In genomic region chr2L:8229134-8229533, dm6 we compare ENCODE assay signal across 4 fruit fly cellular contexts.
A peak's percentile ranks its signal among the peaks of the same experiment; 100 is the strongest.
TF ChIP-seq lines count a peak whose summit lies in the region.

No protein-coding gene starts in this region.

- TF ChIP-seq CTCF in whole organism, embryonic (GFP tag; optimal IDR thresholded peaks at IDR 0.05; lab: Kevin White, UChicago): no peak

TF ChIP-seq in whole organism, adult, 20 proteins besides CTCF, POLR2A, EP300 and RAD21:
- TF ChIP-seq Hr96 (GFP tag; optimal IDR thresholded peaks at IDR 0.05; lab: Kevin White, UChicago) (no peak), CG33017 (tag; optimal IDR thresholded peaks at IDR 0.05; lab: Kevin White, UChicago) (no peak), CG1620 (GFP tag; optimal IDR thresholded peaks at IDR 0.05; lab: Kevin White, UChicago) (no peak), CG7045 (GFP tag; optimal IDR thresholded peaks at IDR 0.05; lab: Kevin White, UChicago) (peak; percentile 5), CG14711 (tag; optimal IDR thresholded peaks at IDR 0.05; lab: Kevin White, UChicago) (no peak), cic (GFP tag; optimal IDR thresholded peaks at IDR 0.05; lab: Kevin White, UChicago) (peak; percentile 75), tj (GFP tag; optimal IDR thresholded peaks at IDR 0.05; lab: Kevin White, UChicago) (no peak), cnc (optimal IDR thresholded peaks at IDR 0.05; lab: Kevin White, UChicago) (no peak), Mnt (GFP tag; optimal IDR thresholded peaks at IDR 0.05; lab: Kevin White, UChicago) (no peak), CG11617 (GFP tag; optimal IDR thresholded peaks at IDR 0.05; lab: Kevin White, UChicago) (no peak), bab1 (GFP tag; optimal IDR thresholded peaks at IDR 0.05; lab: Kevin White, UChicago) (no peak), pad (GFP tag; optimal IDR thresholded peaks at IDR 0.05; lab: Kevin White, UChicago) (no peak)

TF ChIP-seq in whole organism, embryonic, 481 proteins besides CTCF, POLR2A, EP300 and RAD21 (continues in another document):
- TF ChIP-seq CG17829 (tag; optimal IDR thresholded peaks at IDR 0.05; lab: Kevin White, UChicago) (no peak), otp (GFP tag; IDR thresholded peaks at IDR 0.05; lab: Robert Waterston, UW) (no peak), CG4328 (GFP tag; optimal IDR thresholded peaks at IDR 0.05; lab: Kevin White, UChicago) (no peak), Xbp1 (GFP tag; optimal IDR thresholded peaks at IDR 0.05; lab: Kevin White, UChicago) (no peak), bcd (GFP tag; optimal IDR thresholded peaks at IDR 0.05; lab: Kevin White, UChicago) (no peak), CG32532 (GFP tag; IDR thresholded peaks at IDR 0.05; lab: Robert Waterston, UW) (peak; percentile 26; the same call in 1 of the 2 replicates), CG4617 (GFP tag; optimal IDR thresholded peaks at IDR 0.05; lab: Kevin White, UChicago; ENCODE audit: borderline replicate concordance) (no peak), dysf (GFP tag; IDR thresholded peaks at IDR 0.05; lab: Robert Waterston, UW) (peak; percentile 5; the same call in 1 of the 3 replicates), en (GFP tag; optimal IDR thresholded peaks at IDR 0.05; lab: Kevin White, UChicago) (no peak), NFAT (GFP tag; IDR thresholded peaks at IDR 0.05; lab: Robert Waterston, UW) (no peak), Hmx (GFP tag; optimal IDR thresholded peaks at IDR 0.05; lab: Kevin White, UChicago) (no peak), Nf-YA (GFP tag; IDR thresholded peaks at IDR 0.05; lab: Robert Waterston, UW) (0 out of 2 replicates have a peak, but pooled peaks have one; percentile 15), sens (GFP tag; lab: Kevin White, UChicago) (peak; percentile 47), gt (GFP tag; IDR thresholded peaks at IDR 0.05; lab: Robert Waterston, UW) (no peak), Bgb (GFP tag; IDR thresholded peaks at IDR 0.05; lab: Robert Waterston, UW; ENCODE audit: partially characterized antibody) (no peak), CG43689 (GFP tag; IDR thresholded peaks at IDR 0.05; lab: Robert Waterston, UW) (no peak), fd64A (GFP tag; optimal IDR thresholded peaks at IDR 0.05; lab: Kevin White, UChicago) (peak; percentile 7), Rfx (GFP tag; IDR thresholded peaks at IDR 0.05; lab: Robert Waterston, UW) (0 out of 2 replicates have a peak, but pooled peaks have one; percentile 6), ac (GFP tag; optimal IDR thresholded peaks at IDR 0.05; lab: Kevin White, UChicago) (no peak), fu2 (GFP tag; optimal IDR thresholded peaks at IDR 0.05; lab: Kevin White, UChicago) (no peak), Nf-YC (tag; optimal IDR thresholded peaks at IDR 0.05; lab: Kevin White, UChicago) (no peak), CG31441 (GFP tag; IDR thresholded peaks at IDR 0.05; lab: Robert Waterston, UW) (no peak), CG14667 (GFP tag; IDR thresholded peaks at IDR 0.05; lab: Robert Waterston, UW) (no peak), CG16779 (GFP tag; IDR thresholded peaks at IDR 0.05; lab: Robert Waterston, UW) (no peak), CG11504 (tag; optimal IDR thresholded peaks at IDR 0.05; lab: Kevin White, UChicago) (no peak), bab2 (GFP tag; optimal IDR thresholded peaks at IDR 0.05; lab: Kevin White, UChicago) (peak; percentile 50), Drgx (GFP tag; IDR thresholded peaks at IDR 0.05; lab: Robert Waterston, UW) (peak; percentile 81)

TF ChIP-seq in whole organism, prepupa, 60 proteins besides CTCF, POLR2A, EP300 and RAD21 (continues in another document):
- TF ChIP-seq CG15336 (GFP tag; IDR thresholded peaks at IDR 0.05; lab: Robert Waterston, UW) (peak; percentile 68), achi (GFP tag; optimal IDR thresholded peaks at IDR 0.05; lab: Kevin White, UChicago) (no peak), Eip78C (GFP tag; lab: Kevin White, UChicago) (no peak), Hr38 (GFP tag; optimal IDR thresholded peaks at IDR 0.05; lab: Kevin White, UChicago) (no peak), CG8119 (GFP tag; IDR thresholded peaks at IDR 0.05; lab: Robert Waterston, UW) (peak; percentile 18; the same call in 2 of the 3 replicates), Blimp-1 (GFP tag; optimal IDR thresholded peaks at IDR 0.05; lab: Kevin White, UChicago) (no peak), esn (GFP tag; optimal IDR thresholded peaks at IDR 0.05; lab: Kevin White, UChicago) (no peak), CG16779 (tag; optimal IDR thresholded peaks at IDR 0.05; lab: Kevin White, UChicago) (peak; percentile 26), Hr4 (GFP tag; optimal IDR thresholded peaks at IDR 0.05; lab: Kevin White, UChicago) (peak; percentile 66), CG4318 (GFP tag; optimal IDR thresholded peaks at IDR 0.05; lab: Kevin White, UChicago) (peak; percentile 47), dsx (GFP tag; optimal IDR thresholded peaks at IDR 0.05; lab: Kevin White, UChicago; ENCODE audit: poor library complexity, severe bottlenecking) (peak; percentile 2), pdm3 (GFP tag; optimal IDR thresholded peaks at IDR 0.05; lab: Kevin White, UChicago) (no peak), CG6854 (GFP tag; optimal IDR thresholded peaks at IDR 0.05; lab: Kevin White, UChicago) (no peak), Ets96B (tag; optimal IDR thresholded peaks at IDR 0.05; lab: Kevin White, UChicago) (no peak), CG6163 (GFP tag; IDR thresholded peaks at IDR 0.05; lab: Robert Waterston, UW) (peak; percentile 75), fd59A (GFP tag; optimal IDR thresholded peaks at IDR 0.05; lab: Kevin White, UChicago) (no peak), CG1621 (tag; optimal IDR thresholded peaks at IDR 0.05; lab: Kevin White, UChicago) (no peak), CG34406 (GFP tag; optimal IDR thresholded peaks at IDR 0.05; lab: Kevin White, UChicago) (no peak), Gug (GFP tag; IDR thresholded peaks at IDR 0.05; lab: Robert Waterston, UW) (peak; percentile 72), CG8632 (GFP tag; optimal IDR thresholded peaks at IDR 0.05; lab: Kevin White, UChicago) (no peak), Eip93F (GFP tag; optimal IDR thresholded peaks at IDR 0.05; lab: Kevin White, UChicago) (no peak), topi (GFP tag; optimal IDR thresholded peaks at IDR 0.05; lab: Kevin White, UChicago) (no peak), CG6792 (GFP tag; optimal IDR thresholded peaks at IDR 0.05; lab: Kevin White, UChicago) (no peak), Eip75B (GFP tag; optimal IDR thresholded peaks at IDR 0.05; lab: Kevin White, UChicago) (no peak), spab (GFP tag; optimal IDR thresholded peaks at IDR 0.05; lab: Kevin White, UChicago) (no peak), CG32006 (GFP tag; optimal IDR thresholded peaks at IDR 0.05; lab: Kevin White, UChicago) (peak; percentile 64), ss (GFP tag; optimal IDR thresholded peaks at IDR 0.05; lab: Kevin White, UChicago) (no peak), net (GFP tag; optimal IDR thresholded peaks at IDR 0.05; lab: Kevin White, UChicago) (no peak), CG10669 (GFP tag; optimal IDR thresholded peaks at IDR 0.05; lab: Kevin White, UChicago) (no peak), lz (GFP tag; optimal IDR thresholded peaks at IDR 0.05; lab: Kevin White, UChicago) (no peak)

TF ChIP-seq in whole organism, pupa, 21 proteins besides CTCF, POLR2A, EP300 and RAD21:
- TF ChIP-seq CG14655 (GFP tag; optimal IDR thresholded peaks at IDR 0.05; lab: Kevin White, UChicago) (no peak), EcR (GFP tag; optimal IDR thresholded peaks at IDR 0.05; lab: Kevin White, UChicago) (no peak), gl (tag; optimal IDR thresholded peaks at IDR 0.05; lab: Kevin White, UChicago) (no peak), CG32121 (GFP tag; IDR thresholded peaks at IDR 0.05; lab: Robert Waterston, UW) (peak; percentile 71), CG8301 (tag; optimal IDR thresholded peaks at IDR 0.05; lab: Kevin White, UChicago) (no peak), CG34367 (tag; optimal IDR thresholded peaks at IDR 0.05; lab: Kevin White, UChicago) (no peak), rn (GFP tag; IDR thresholded peaks at IDR 0.05; lab: Robert Waterston, UW) (no peak), CG4496 (GFP tag; IDR thresholded peaks at IDR 0.05; lab: Robert Waterston, UW) (peak; percentile 87), CG12605 (GFP tag; IDR thresholded peaks at IDR 0.05; lab: Robert Waterston, UW) (peak; percentile 29), CG8159 (tag; optimal IDR thresholded peaks at IDR 0.05; lab: Kevin White, UChicago) (no peak), fd96Ca (GFP tag; IDR thresholded peaks at IDR 0.05; lab: Robert Waterston, UW) (peak; percentile 85), CG13204 (GFP tag; optimal IDR thresholded peaks at IDR 0.05; lab: Kevin White, UChicago) (no peak), D1 (tag; optimal IDR thresholded peaks at IDR 0.05; lab: Kevin White, UChicago) (no peak), CG17806 (tag; optimal IDR thresholded peaks at IDR 0.05; lab: Kevin White, UChicago) (peak; percentile 29), Snoo (tag; optimal IDR thresholded peaks at IDR 0.05; lab: Kevin White, UChicago) (no peak), CG10348 (GFP tag; IDR thresholded peaks at IDR 0.05; lab: Robert Waterston, UW) (no peak), Ets98B (GFP tag; IDR thresholded peaks at IDR 0.05; lab: Robert Waterston, UW) (peak; percentile 84), CG15710 (tag; optimal IDR thresholded peaks at IDR 0.05; lab: Kevin White, UChicago) (no peak), Pif1A (GFP tag; optimal IDR thresholded peaks at IDR 0.05; lab: Kevin White, UChicago) (no peak), Pif1B (GFP tag; optimal IDR thresholded peaks at IDR 0.05; lab: Kevin White, UChicago) (no peak), CG9948 (tag; optimal IDR thresholded peaks at IDR 0.05; lab: Kevin White, UChicago) (no peak)
TF ChIP-seq in whole organism, pupa: peak in this region for 6.
